Worm (Caenorhabditis elegans) whole organism, L4/young adult: Measurements from ENCODE around the gene anat-1.

ENCODE experiments used
- W03F9.2 ChIP-seq: fragments of 150-350 bp; optimal IDR thresholded peaks from 2 replicates; lab custom pipeline; 2014; ENCODE audit warnings: missing biosample characterization, missing genetic modification characterization
- dao-5 ChIP-seq: sonication (generic microtip); optimal IDR thresholded peaks from 2 replicates; lab custom pipeline; 2016; ENCODE audit warnings: missing genotype, missing genetic modification characterization, moderate library complexity, missing compliant biosample characterization
- him-1 ChIP-seq: sonication (generic microtip); optimal IDR thresholded peaks from 2 replicates; lab custom pipeline; 2016; ENCODE audit warnings: missing genotype, missing genetic modification reagents, missing genetic modification characterization, missing compliant biosample characterization

Gene anat-1

ce11 chrIV:6770407-6770883 is at the start of gene anat-1:
Gene anat-1 (plus strand): TSS chrIV:6770833.
- TF ChIP-seq dao-5 (tag; lab: Kevin White, UChicago) (no peak), W03F9.2 (tag; lab: Kevin White, UChicago) (no peak), him-1 (no peak)

ce11 chrIV:6740190-6740589 is 30.4 kb upstream of the anat-1 start, which contains the start of gene Y73B6A.3:
Gene Y73B6A.3 (minus strand): TSS chrIV:6740290.
- TF ChIP-seq W03F9.2 (tag; lab: Kevin White, UChicago), result no peak
- no peak for TF ChIP-seq him-1
- no peak for TF ChIP-seq dao-5 (tag; lab: Kevin White, UChicago)

ce11 chrIV:6742159-6742558 is 28.5 kb upstream of the anat-1 start, which contains the start of gene smg-7:
Gene smg-7 (minus strand): TSS chrIV:6742443.
- TF ChIP-seq W03F9.2 (tag; lab: Kevin White, UChicago) (no peak), dao-5 (tag; lab: Kevin White, UChicago) (no peak), him-1 (no peak)

- no peak for TF ChIP-seq dao-5 (tag; lab: Kevin White, UChicago)
- no peak for TF ChIP-seq W03F9.2 (tag; lab: Kevin White, UChicago)
- no peak for TF ChIP-seq him-1
Observed at ce11 chrIV:6747083-6747482, 23.6 kb upstream of the anat-1 start.

- no peak for TF ChIP-seq W03F9.2 (tag; lab: Kevin White, UChicago)
- TF ChIP-seq him-1, result no peak
- no peak for TF ChIP-seq dao-5 (tag; lab: Kevin White, UChicago)
Observed at ce11 chrIV:6747652-6748051, 23.0 kb upstream of the anat-1 start.

- TF ChIP-seq W03F9.2 (tag; lab: Kevin White, UChicago) (no peak), dao-5 (tag; lab: Kevin White, UChicago) (no peak), him-1 (no peak)
Observed at ce11 chrIV:6748491-6748890, 22.1 kb upstream of the anat-1 start, which contains the start of gene lin-45. Gene lin-45 (minus strand): TSS chrIV:6748572.

- no peak for TF ChIP-seq him-1
- no peak for TF ChIP-seq dao-5 (tag; lab: Kevin White, UChicago)
Observed at ce11 chrIV:6750117-6750516, 20.5 kb upstream of the anat-1 start.

ce11 chrIV:6751213-6751612 is 19.4 kb upstream of the anat-1 start:
- TF ChIP-seq dao-5 (tag; lab: Kevin White, UChicago) (no peak), him-1 (no peak), W03F9.2 (tag; lab: Kevin White, UChicago) (no peak)

- peak; percentile 88 for TF ChIP-seq W03F9.2 (tag; lab: Kevin White, UChicago)
- peak; percentile 73 for TF ChIP-seq dao-5 (tag; lab: Kevin White, UChicago)
- peak; percentile 93 for TF ChIP-seq him-1
Observed at ce11 chrIV:6756374-6756773, 14.3 kb upstream of the anat-1 start.

ce11 chrIV:6757011-6757410 is 13.6 kb upstream of the anat-1 start, which contains the start of gene usp-4:
Gene usp-4 (plus strand): TSS chrIV:6757311.
- no peak for TF ChIP-seq him-1
- TF ChIP-seq dao-5 (tag; lab: Kevin White, UChicago), result no peak
- no peak for TF ChIP-seq W03F9.2 (tag; lab: Kevin White, UChicago)

ce11 chrIV:6757614-6758013 is 13.0 kb upstream of the anat-1 start:
- TF ChIP-seq him-1 (no peak), dao-5 (tag; lab: Kevin White, UChicago) (no peak), W03F9.2 (tag; lab: Kevin White, UChicago) (no peak)

ce11 chrIV:6762416-6762815 is 8.2 kb upstream of the anat-1 start, which contains the start of gene spd-3:
Gene spd-3 (plus strand): TSS chrIV:6762716.
- TF ChIP-seq W03F9.2 (tag; lab: Kevin White, UChicago) (no peak), dao-5 (tag; lab: Kevin White, UChicago) (no peak), him-1 (no peak)

ce11 chrIV:6767240-6767639 is 3.4 kb upstream of the anat-1 start:
- TF ChIP-seq W03F9.2 (tag; lab: Kevin White, UChicago) (no peak), him-1 (peak; percentile 42), dao-5 (tag; lab: Kevin White, UChicago) (no peak)

- TF ChIP-seq W03F9.2 (tag; lab: Kevin White, UChicago), result no peak
- TF ChIP-seq dao-5 (tag; lab: Kevin White, UChicago), result no peak
- TF ChIP-seq him-1, result no peak
Observed at ce11 chrIV:6771556-6771955, 923 bp downstream of the anat-1 start.

ce11 chrIV:6777156-6777555 is 6.5 kb downstream of the anat-1 start:
- no peak for TF ChIP-seq him-1
- TF ChIP-seq dao-5 (tag; lab: Kevin White, UChicago), result no peak
- no peak for TF ChIP-seq W03F9.2 (tag; lab: Kevin White, UChicago)
